Fruit fly (Drosophila melanogaster) whole organism, embryonic: Measurements from ENCODE around the gene CG14507.

Source experiments
- Atf3 ChIP-seq: fragments of 200-800 bp; sonication (Bioruptor generic); optimal IDR thresholded peaks from 3 replicates; lab custom pipeline; 2016; ENCODE audit warnings: missing biosample characterization, missing genetic modification characterization
- CG10543 ChIP-seq: fragments of 200-800 bp; sonication (Bioruptor generic); optimal IDR thresholded peaks from 3 replicates; lab custom pipeline; 2017; ENCODE audit warnings: missing biosample characterization, mild to moderate bottlenecking, missing genetic modification characterization, moderate library complexity
- CG10979 ChIP-seq: fragments of 200-800 bp; sonication (Bioruptor generic); optimal IDR thresholded peaks from 2 replicates; lab custom pipeline; 2018; ENCODE audit warnings: missing biosample characterization, mild to moderate bottlenecking, missing genetic modification characterization, moderate library complexity
- CG11247 ChIP-seq: fragments of 200-800 bp; sonication (Bioruptor generic); IDR thresholded peaks from 2 replicates; pipeline ENCODE4 v1.3.6; 2022; ENCODE audit warnings: missing biosample characterization, missing genetic modification characterization
- CG11456 ChIP-seq: fragments of 200-800 bp; sonication (Bioruptor generic); IDR thresholded peaks from 3 replicates; pipeline ENCODE4 v1.3.6; 2022; ENCODE audit warnings: missing biosample characterization, missing genetic modification characterization
- CG12071 ChIP-seq: fragments of 200-800 bp; sonication (Bioruptor generic); optimal IDR thresholded peaks from 3 replicates; lab custom pipeline; 2018; ENCODE audit warnings: missing biosample characterization, mild to moderate bottlenecking, missing genetic modification characterization
- CG12391 ChIP-seq: fragments of 200-800 bp; sonication (Bioruptor generic); optimal IDR thresholded peaks from 3 replicates; lab custom pipeline; 2018; ENCODE audit warnings: missing biosample characterization, mild to moderate bottlenecking, missing genetic modification characterization, moderate library complexity
- CG12744 ChIP-seq: fragments of 200-800 bp; sonication (Bioruptor generic); optimal IDR thresholded peaks from 2 replicates; lab custom pipeline; 2016; ENCODE audit warnings: missing biosample characterization, missing genetic modification characterization
- CG13123 ChIP-seq: fragments of 200-800 bp; sonication (Bioruptor generic); optimal IDR thresholded peaks from 2 replicates; lab custom pipeline; 2016; ENCODE audit warnings: missing biosample characterization, missing genetic modification characterization
- CG17361 ChIP-seq: fragments of 200-800 bp; sonication (Bioruptor generic); IDR thresholded peaks from 3 replicates; pipeline ENCODE4 v1.3.6; 2022; ENCODE audit warnings: missing biosample characterization, missing genetic modification characterization
- CG17568 ChIP-seq: fragments of 200-800 bp; sonication (Bioruptor generic); optimal IDR thresholded peaks from 2 replicates; lab custom pipeline; 2018; ENCODE audit warnings: missing biosample characterization, mild to moderate bottlenecking, missing genetic modification characterization, moderate library complexity
- CG17802 ChIP-seq: fragments of 200-800 bp; sonication (Bioruptor generic); optimal IDR thresholded peaks from 2 replicates; lab custom pipeline; 2018; ENCODE audit warnings: missing biosample characterization, mild to moderate bottlenecking, missing genetic modification characterization, moderate library complexity
- CG32772 ChIP-seq: fragments of 200-800 bp; sonication (Bioruptor generic); IDR thresholded peaks from 2 replicates; pipeline ENCODE4 v1.3.6; 2022; ENCODE audit warnings: missing biosample characterization, missing genetic modification characterization
- CG4328 ChIP-seq: fragments of 200-800 bp; sonication (Bioruptor generic); optimal IDR thresholded peaks from 3 replicates; lab custom pipeline; 2017; ENCODE audit warnings: missing biosample characterization, missing genetic modification reagents, missing genetic modification characterization
- CG43689 ChIP-seq: fragments of 200-800 bp; sonication (Bioruptor generic); IDR thresholded peaks from 2 replicates; pipeline ENCODE4 v1.3.6; 2022; ENCODE audit warnings: missing biosample characterization, missing genetic modification characterization
- CG4404 ChIP-seq: fragments of 200-800 bp; sonication (Bioruptor generic); IDR thresholded peaks from 2 replicates; pipeline ENCODE4 v1.3.6; 2022; ENCODE audit warnings: missing biosample characterization, missing genetic modification characterization
- CG5180 ChIP-seq: fragments of 200-800 bp; sonication (Bioruptor generic); optimal IDR thresholded peaks from 3 replicates; lab custom pipeline; 2017; ENCODE audit warnings: missing biosample characterization, missing genetic modification characterization, mild to moderate bottlenecking, moderate library complexity, missing genetic modification reagents
- CG6683 ChIP-seq: fragments of 200-800 bp; sonication (Bioruptor generic); optimal IDR thresholded peaks from 2 replicates; lab custom pipeline; 2017; ENCODE audit warnings: missing biosample characterization, mild to moderate bottlenecking, missing genetic modification characterization, missing genetic modification reagents
- CG6791 ChIP-seq: fragments of 200-800 bp; sonication (Bioruptor generic); IDR thresholded peaks from 3 replicates; pipeline ENCODE4 v1.3.6; 2022; ENCODE audit warnings: missing biosample characterization, missing genetic modification characterization; ENCODE audit not compliant: partially characterized antibody
- CG8359 ChIP-seq: fragments of 200-800 bp; sonication (Bioruptor generic); optimal IDR thresholded peaks from 2 replicates; lab custom pipeline; 2017; ENCODE audit warnings: missing biosample characterization, mild to moderate bottlenecking, missing genetic modification characterization, borderline replicate concordance
- CG9727 ChIP-seq: fragments of 200-800 bp; sonication (Bioruptor generic); optimal IDR thresholded peaks from 3 replicates; lab custom pipeline; 2017; ENCODE audit warnings: missing biosample characterization, mild to moderate bottlenecking, missing genetic modification characterization
- CG9797 ChIP-seq: fragments of 200-800 bp; sonication (Bioruptor generic); optimal IDR thresholded peaks from 3 replicates; lab custom pipeline; 2018; ENCODE audit warnings: missing biosample characterization, mild to moderate bottlenecking, missing genetic modification characterization
- Camta ChIP-seq: fragments of 200-800 bp; sonication (Bioruptor generic); optimal IDR thresholded peaks from 2 replicates; lab custom pipeline; 2016; ENCODE audit warnings: missing biosample characterization, missing genetic modification characterization
- CkIIα-i1 ChIP-seq: fragments of 200-800 bp; sonication (Bioruptor generic); IDR thresholded peaks from 2 replicates; pipeline ENCODE4 v1.3.6; 2022; ENCODE audit warnings: missing biosample characterization, missing genetic modification characterization
- D19A ChIP-seq: fragments of 200-800 bp; optimal IDR thresholded peaks from 3 replicates; lab custom pipeline; 2019; ENCODE audit warnings: missing biosample characterization, mild to moderate bottlenecking, missing genetic modification characterization, moderate library complexity
- Dll ChIP-seq: fragments of 200-800 bp; sonication (Bioruptor generic); IDR thresholded peaks from 4 replicates; pipeline ENCODE4 v1.3.6; 2022; ENCODE audit warnings: missing biosample characterization, missing genetic modification characterization; ENCODE audit not compliant: partially characterized antibody
- Doc2 ChIP-seq: fragments of 200-800 bp; sonication (Bioruptor generic); IDR thresholded peaks from 2 replicates; pipeline ENCODE4 v1.3.6; 2022; ENCODE audit warnings: missing biosample characterization, missing genetic modification characterization
- Dp ChIP-seq: fragments of 200-800 bp; sonication (Bioruptor generic); optimal IDR thresholded peaks from 2 replicates; lab custom pipeline; 2018; ENCODE audit warnings: missing biosample characterization, mild to moderate bottlenecking, missing genetic modification characterization, moderate library complexity
- E2f1 ChIP-seq: fragments of 200-800 bp; sonication (Bioruptor generic); IDR thresholded peaks from 2 replicates; pipeline ENCODE4 v1.3.6; 2022; ENCODE audit warnings: missing biosample characterization, missing genetic modification characterization
- Elba2 ChIP-seq: fragments of 200-800 bp; sonication (Bioruptor generic); optimal IDR thresholded peaks from 3 replicates; lab custom pipeline; 2016; ENCODE audit warnings: missing biosample characterization, missing genetic modification characterization
- Fer2 ChIP-seq: fragments of 200-800 bp; sonication (Bioruptor generic); optimal IDR thresholded peaks from 2 replicates; lab custom pipeline; 2018; ENCODE audit warnings: missing biosample characterization, mild to moderate bottlenecking, missing genetic modification characterization, moderate library complexity
- GATAe ChIP-seq: fragments of 200-800 bp; sonication (Bioruptor generic); conservative IDR thresholded peaks from 2 replicates; pipeline ENCODE4 v1.3.6; 2022; ENCODE audit warnings: missing biosample characterization, missing genetic modification characterization
- Hr39 ChIP-seq: fragments of >200 bp; optimal IDR thresholded peaks from 2 replicates; lab custom pipeline; 2017
- MBD-R2 ChIP-seq: fragments of 200-800 bp; sonication (Bioruptor generic); IDR thresholded peaks from 2 replicates; pipeline ENCODE4 v1.3.6; 2022; ENCODE audit warnings: missing biosample characterization, missing genetic modification characterization
- Oli ChIP-seq: fragments of 200-800 bp; sonication (Bioruptor generic); optimal IDR thresholded peaks from 2 replicates; lab custom pipeline; 2018; ENCODE audit warnings: missing biosample characterization, mild to moderate bottlenecking, missing genetic modification characterization, moderate library complexity
- Side ChIP-seq: fragments of 200-800 bp; sonication (Bioruptor generic); optimal IDR thresholded peaks from 2 replicates; lab custom pipeline; 2016; ENCODE audit warnings: missing biosample characterization, missing genetic modification characterization
- Sox100B ChIP-seq: fragments of 200-800 bp; sonication (Bioruptor generic); optimal IDR thresholded peaks from 3 replicates; lab custom pipeline; 2018; ENCODE audit warnings: missing biosample characterization, mild to moderate bottlenecking, missing genetic modification characterization
- amos ChIP-seq: fragments of 200-800 bp; sonication (Bioruptor generic); IDR thresholded peaks from 2 replicates; pipeline ENCODE4 v1.3.6; 2022; ENCODE audit warnings: missing biosample characterization, missing genetic modification characterization; ENCODE audit not compliant: partially characterized antibody
- bigmax ChIP-seq: fragments of 200-800 bp; sonication (Bioruptor generic); optimal IDR thresholded peaks from 2 replicates; lab custom pipeline; 2018; ENCODE audit warnings: missing biosample characterization, mild to moderate bottlenecking, missing genetic modification characterization
- chif ChIP-seq, 2 experiments: fragments of 200-800 bp; sonication (Bioruptor generic); optimal IDR thresholded peaks; 3 replicates each; lab custom pipeline; 2016; ENCODE audit warnings: missing biosample characterization in 2 of 2, missing genetic modification characterization in 2 of 2
- corto ChIP-seq: fragments of 200-800 bp; sonication (Bioruptor generic); optimal IDR thresholded peaks from 2 replicates; lab custom pipeline; 2016; ENCODE audit warnings: missing biosample characterization, mild to moderate bottlenecking, missing genetic modification characterization, moderate library complexity
- crol ChIP-seq: fragments of 200-800 bp; sonication (Bioruptor generic); IDR thresholded peaks from 2 replicates; pipeline ENCODE4 v1.3.6; 2022; ENCODE audit warnings: missing biosample characterization, missing genetic modification characterization
- dan ChIP-seq: fragments of 200-800 bp; sonication (Bioruptor generic); IDR thresholded peaks from 2 replicates; pipeline ENCODE4 v1.3.6; 2022; ENCODE audit warnings: missing biosample characterization, missing genetic modification characterization
- maf-S ChIP-seq: fragments of 200-800 bp; sonication (Bioruptor generic); optimal IDR thresholded peaks from 2 replicates; lab custom pipeline; 2016; ENCODE audit warnings: missing biosample characterization, missing genetic modification characterization
- mld ChIP-seq: fragments of 200-800 bp; sonication (Bioruptor generic); IDR thresholded peaks from 3 replicates; pipeline ENCODE4 v1.3.6; 2022; ENCODE audit warnings: missing biosample characterization, missing genetic modification characterization; ENCODE audit not compliant: partially characterized antibody
- schlank ChIP-seq: fragments of 200-800 bp; sonication (Bioruptor generic); optimal IDR thresholded peaks from 2 replicates; lab custom pipeline; 2018; ENCODE audit warnings: missing biosample characterization, mild to moderate bottlenecking, missing genetic modification characterization
- sima ChIP-seq: fragments of 200-800 bp; sonication (Bioruptor generic); optimal IDR thresholded peaks from 2 replicates; lab custom pipeline; 2016; ENCODE audit warnings: missing biosample characterization, missing genetic modification characterization
- tio ChIP-seq: fragments of 200-800 bp; sonication (Bioruptor generic); optimal IDR thresholded peaks from 2 replicates; lab custom pipeline; 2017; ENCODE audit warnings: missing biosample characterization, missing genetic modification characterization, inconsistent platforms
- tll ChIP-seq, 2 experiments: fragments of 200-800 bp in 1 of 2; fragments of >200 bp in 1 of 2; sonication (Bioruptor generic) in 1 of 2; optimal IDR thresholded peaks; 2 replicates each; lab custom pipeline; 2017 to 2019; ENCODE audit warnings: missing biosample characterization in 2 of 2, missing genetic modification characterization in 2 of 2, mild to moderate bottlenecking in 1 of 2, moderate library complexity in 1 of 2

CG14507 gene

DNA sequence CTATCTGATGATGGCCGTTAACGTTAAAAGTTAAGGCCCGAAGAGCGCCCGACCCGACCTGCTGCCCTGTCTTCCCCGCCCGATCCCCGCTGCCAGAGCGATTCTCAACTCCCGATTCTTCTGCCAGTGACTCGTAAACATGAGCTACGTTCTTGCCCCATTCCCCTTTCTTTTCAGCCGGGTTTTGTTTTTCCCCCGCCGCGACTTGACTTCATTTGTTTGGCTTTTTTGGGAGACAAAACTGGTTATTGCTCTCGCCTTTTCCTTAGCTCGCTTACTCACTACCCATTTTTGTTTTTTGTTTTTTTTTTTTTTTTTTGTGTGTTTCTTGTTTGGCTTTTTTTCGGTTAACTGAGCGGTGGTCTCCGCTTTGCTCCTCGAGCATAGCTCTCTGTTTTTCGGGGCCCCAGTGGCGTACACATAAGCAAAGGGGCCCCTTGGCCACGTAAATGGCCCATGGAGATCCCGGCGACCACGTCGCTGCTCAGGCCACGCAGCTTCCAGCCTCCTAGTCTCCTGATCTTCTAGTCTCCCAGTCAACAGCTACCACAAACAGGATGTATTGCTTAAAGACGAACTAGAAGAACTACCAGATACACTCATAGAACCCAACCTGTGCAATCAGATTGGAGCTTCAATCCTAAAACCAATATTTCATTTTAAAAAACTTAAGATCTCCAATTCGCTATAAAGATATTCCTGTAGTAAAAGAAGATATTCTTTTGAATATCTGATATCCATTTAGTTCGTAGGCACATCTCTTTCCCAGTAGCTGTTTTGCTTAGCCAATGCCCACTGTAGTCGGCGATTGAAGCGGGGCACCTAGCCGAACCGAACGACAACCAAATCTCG, 16.8 kb downstream of the CG14507 start (continued):
- no peak for TF ChIP-seq CG13123 (GFP tag; lab: Kevin White, UChicago)
- no peak for TF ChIP-seq amos (GFP tag; lab: Robert Waterston, UW)
- TF ChIP-seq crol (GFP tag; lab: Robert Waterston, UW): peak; percentile 82
- no peak for TF ChIP-seq CG9727 (GFP tag; lab: Kevin White, UChicago)
- TF ChIP-seq MBD-R2: no peak
- TF ChIP-seq CG9797 (GFP tag; lab: Kevin White, UChicago): no peak
- TF ChIP-seq CG17568 (GFP tag; lab: Kevin White, UChicago): no peak
- no peak for TF ChIP-seq tio
- no peak for TF ChIP-seq sima
- no peak for TF ChIP-seq tll (GFP tag; optimal IDR thresholded peaks at IDR 0.05; lab: Kevin White, UChicago)
- no peak for TF ChIP-seq CG4328 (GFP tag; lab: Kevin White, UChicago)
- TF ChIP-seq CG12391 (tag; lab: Kevin White, UChicago): peak; percentile 22
- TF ChIP-seq dan (GFP tag; lab: Robert Waterston, UW): no peak
- TF ChIP-seq Dll (GFP tag; lab: Robert Waterston, UW): no peak
- TF ChIP-seq schlank: no peak
- peak; percentile 40 for TF ChIP-seq corto (GFP tag; lab: Kevin White, UChicago)
- 0 out of 3 replicates have a peak, but pooled peaks have one; percentile 18 for TF ChIP-seq CG17361 (GFP tag; lab: Robert Waterston, UW)
- TF ChIP-seq mld (GFP tag; lab: Robert Waterston, UW): no peak
- TF ChIP-seq Atf3 (GFP tag; lab: Kevin White, UChicago): no peak
- no peak for TF ChIP-seq CG17802 (tag; lab: Kevin White, UChicago)
- TF ChIP-seq CG6683 (GFP tag; lab: Kevin White, UChicago): no peak
- TF ChIP-seq CG32772: peak; percentile 60
- no peak for TF ChIP-seq CG5180
- TF ChIP-seq bigmax (GFP tag; lab: Kevin White, UChicago): no peak
- TF ChIP-seq CG11456 (GFP tag; lab: Robert Waterston, UW): no peak
- TF ChIP-seq Dp (GFP tag; lab: Kevin White, UChicago): no peak
- no peak for TF ChIP-seq GATAe
- peak; percentile 4 for TF ChIP-seq Camta (GFP tag; lab: Kevin White, UChicago)
- TF ChIP-seq E2f1: no peak
- no peak for TF ChIP-seq Doc2 (GFP tag; lab: Robert Waterston, UW)
- no peak for TF ChIP-seq Hr39
- peak; percentile 37 for TF ChIP-seq CG10979
- TF ChIP-seq Fer2 (tag; lab: Kevin White, UChicago): no peak
- TF ChIP-seq Oli: peak; percentile 20
- TF ChIP-seq CG12744 (GFP tag; lab: Kevin White, UChicago): no peak
- TF ChIP-seq D19A (tag; lab: Kevin White, UChicago): peak; percentile 2
- no peak for TF ChIP-seq CkIIα-i1 (GFP tag; lab: Robert Waterston, UW)
- 0 out of 2 replicates have a peak, but pooled peaks have one; percentile 8 for TF ChIP-seq CG4404 (GFP tag; lab: Robert Waterston, UW)
- TF ChIP-seq CG43689 (GFP tag; lab: Robert Waterston, UW): no peak
- peak; percentile 38 for TF ChIP-seq CG10543
- no peak for TF ChIP-seq maf-S
- TF ChIP-seq Side (GFP tag; lab: Kevin White, UChicago): no peak
- TF ChIP-seq CG6791 (GFP tag; lab: Robert Waterston, UW): no peak
- no peak for TF ChIP-seq CG8359 (GFP tag; lab: Kevin White, UChicago)
- no peak for TF ChIP-seq CG12071 (GFP tag; lab: Kevin White, UChicago)
- TF ChIP-seq Sox100B (GFP tag; lab: Kevin White, UChicago): peak; percentile 6
- TF ChIP-seq Elba2: no peak
- peak in 1 of 2 experiments; percentile 5 for TF ChIP-seq chif (GFP tag; optimal IDR thresholded peaks at IDR 0.05; lab: Kevin White, UChicago)
- TF ChIP-seq CG11247: no peak
